Fruit fly (Drosophila melanogaster) whole organism, wandering third instar larva: ENCODE data around the gene ph-d.

Source experiments
- Mio ChIP-seq: sonication (Bioruptor generic); optimal IDR thresholded peaks from 2 replicates; lab custom pipeline; 2016; ENCODE audit warnings: missing biosample characterization, missing genetic modification characterization
- Myc ChIP-seq: fragments of >200 bp; optimal IDR thresholded peaks from 2 replicates; lab custom pipeline; 2017
- OdsH ChIP-seq: fragments of 200-800 bp; sonication (Bioruptor generic); optimal IDR thresholded peaks from 2 replicates; lab custom pipeline; 2016; ENCODE audit warnings: missing biosample characterization, mild to moderate bottlenecking, missing genetic modification characterization
- dmrt93B ChIP-seq: fragments of 200-800 bp; sonication (Bioruptor generic); optimal IDR thresholded peaks from 2 replicates; lab custom pipeline; 2018; ENCODE audit warnings: missing biosample characterization, mild to moderate bottlenecking, missing genetic modification characterization
- jim ChIP-seq: fragments of 175-275, 200-325 bp; sonication (Bioruptor generic); optimal IDR thresholded peaks from 2 replicates; lab custom pipeline; 2016; ENCODE audit warnings: missing biosample characterization, mild to moderate bottlenecking, missing genetic modification characterization
- psq ChIP-seq: fragments of 200-800 bp; sonication (Bioruptor generic); optimal IDR thresholded peaks from 3 replicates; lab custom pipeline; 2017; ENCODE audit warnings: missing biosample characterization, mild to moderate bottlenecking, missing genetic modification characterization, moderate library complexity

dm6 chrX:2087501-2087900 lies 35.6 kb downstream of the ph-d start:
- TF ChIP-seq Myc (lab: Kevin White, UChicago) (no peak), psq (GFP tag; lab: Kevin White, UChicago) (no peak), OdsH (GFP tag; lab: Kevin White, UChicago) (no peak), Mio (GFP tag; lab: Kevin White, UChicago) (no peak), dmrt93B (GFP tag; lab: Kevin White, UChicago) (no peak), jim (no peak)
